Fruit fly (Drosophila melanogaster): ENCODE measurements around the gene hid.

Gene hid

dm6 chr3L:18194323-18194996 lies 9.0 kb upstream of the hid start:
- TF ChIP-seq CG17801 (GFP tag; optimal IDR thresholded peaks at IDR 0.05; ENCODE audit: partially characterized antibody): peak; percentile 26

- TF ChIP-seq CG17801 (GFP tag; optimal IDR thresholded peaks at IDR 0.05; ENCODE audit: partially characterized antibody): no peak
Measured at dm6 chr3L:18193642-18194041, 8.2 kb upstream of the hid start.

- peak; percentile 54 for TF ChIP-seq CG17801 (GFP tag; optimal IDR thresholded peaks at IDR 0.05; ENCODE audit: partially characterized antibody)
Measured at dm6 chr3L:18192858-18193478, 7.5 kb upstream of the hid start.

dm6 chr3L:18191555-18192135 lies 6.2 kb upstream of the hid start:
- TF ChIP-seq CG17801 (GFP tag; optimal IDR thresholded peaks at IDR 0.05; ENCODE audit: partially characterized antibody): no peak

- no peak for TF ChIP-seq CG17801 (GFP tag; optimal IDR thresholded peaks at IDR 0.05; ENCODE audit: partially characterized antibody)
Measured at dm6 chr3L:18190484-18191220, 5.2 kb upstream of the hid start.

- TF ChIP-seq CG17801 (GFP tag; optimal IDR thresholded peaks at IDR 0.05; ENCODE audit: partially characterized antibody): no peak
Measured at dm6 chr3L:18188473-18189087, 3.1 kb upstream of the hid start.

- TF ChIP-seq CG17801 (GFP tag; optimal IDR thresholded peaks at IDR 0.05; ENCODE audit: partially characterized antibody): peak; percentile 28
Measured at dm6 chr3L:18187472-18188089, 2.1 kb upstream of the hid start.

dm6 chr3L:18186779-18187178 lies 1.3 kb upstream of the hid start:
- no peak for TF ChIP-seq CG17801 (GFP tag; optimal IDR thresholded peaks at IDR 0.05; ENCODE audit: partially characterized antibody)

dm6 chr3L:18186313-18186625 lies 828 bp upstream of the hid start:
- no peak for TF ChIP-seq CG17801 (GFP tag; optimal IDR thresholded peaks at IDR 0.05; ENCODE audit: partially characterized antibody)

dm6 chr3L:18184762-18185161 lies 679 bp downstream of the hid start:
- no peak for TF ChIP-seq CG17801 (GFP tag; optimal IDR thresholded peaks at IDR 0.05; ENCODE audit: partially characterized antibody)

dm6 chr3L:18183928-18184327 lies 1.5 kb downstream of the hid start:
- peak; percentile 30 for TF ChIP-seq CG17801 (GFP tag; optimal IDR thresholded peaks at IDR 0.05; ENCODE audit: partially characterized antibody)

- no peak for TF ChIP-seq CG17801 (GFP tag; optimal IDR thresholded peaks at IDR 0.05; ENCODE audit: partially characterized antibody)
Measured at dm6 chr3L:18181900-18182299, 3.5 kb downstream of the hid start.

dm6 chr3L:18179564-18180201 lies 5.8 kb downstream of the hid start:
- TF ChIP-seq CG17801 (GFP tag; optimal IDR thresholded peaks at IDR 0.05; ENCODE audit: partially characterized antibody): no peak

- no peak for TF ChIP-seq CG17801 (GFP tag; optimal IDR thresholded peaks at IDR 0.05; ENCODE audit: partially characterized antibody)
Measured at dm6 chr3L:18174833-18175232, 10.6 kb downstream of the hid start.

- no peak for TF ChIP-seq CG17801 (GFP tag; optimal IDR thresholded peaks at IDR 0.05; ENCODE audit: partially characterized antibody)
Measured at dm6 chr3L:18173668-18174067, 11.8 kb downstream of the hid start.

Data from ovary, adult (tissue).